Fruit fly (Drosophila melanogaster) whole organism, embryonic: ENCODE results near the gene srp.

ENCODE experiments used
- Atf-2 ChIP-seq: fragments of 200-800 bp; sonication (Bioruptor generic); optimal IDR thresholded peaks from 2 replicates; lab custom pipeline; 2016; ENCODE audit warnings: missing biosample characterization, missing genetic modification characterization
- BtbVII ChIP-seq: fragments of 200-800 bp; sonication (Bioruptor generic); optimal IDR thresholded peaks from 3 replicates; lab custom pipeline; 2017; ENCODE audit warnings: missing biosample characterization, mild to moderate bottlenecking, missing genetic modification characterization
- CG10267 ChIP-seq: fragments of 200-800 bp; sonication (Bioruptor generic); optimal IDR thresholded peaks from 2 replicates; lab custom pipeline; 2018; ENCODE audit warnings: missing biosample characterization, mild to moderate bottlenecking, missing genetic modification characterization, moderate library complexity
- CG10979 ChIP-seq: fragments of 200-800 bp; sonication (Bioruptor generic); optimal IDR thresholded peaks from 2 replicates; lab custom pipeline; 2018; ENCODE audit warnings: missing biosample characterization, mild to moderate bottlenecking, missing genetic modification characterization, moderate library complexity
- CG12155 ChIP-seq: fragments of 200-800 bp; sonication (Bioruptor generic); optimal IDR thresholded peaks from 3 replicates; lab custom pipeline; 2016; ENCODE audit warnings: missing biosample characterization, missing genetic modification characterization
- CG12942 ChIP-seq: fragments of 200-800 bp; sonication (Bioruptor generic); optimal IDR thresholded peaks from 3 replicates; lab custom pipeline; 2016; ENCODE audit warnings: missing biosample characterization, missing genetic modification characterization
- CG14014 ChIP-seq: fragments of 200-800 bp; sonication (Bioruptor generic); IDR thresholded peaks from 2 replicates; pipeline ENCODE4 v1.3.6; 2022; ENCODE audit warnings: missing biosample characterization, missing genetic modification characterization
- CG15696 ChIP-seq: fragments of 200-800 bp; sonication (Bioruptor generic); optimal IDR thresholded peaks from 2 replicates; lab custom pipeline; 2019; ENCODE audit warnings: missing biosample characterization, mild to moderate bottlenecking, missing genetic modification characterization, moderate library complexity
- CG18599 ChIP-seq: fragments of 200-800 bp; sonication (Bioruptor generic); optimal IDR thresholded peaks from 3 replicates; lab custom pipeline; 2017; ENCODE audit warnings: missing biosample characterization, missing genetic modification characterization, mild to moderate bottlenecking, moderate library complexity, missing genetic modification reagents
- CG2116 ChIP-seq: fragments of 200-800 bp; sonication (Bioruptor generic); optimal IDR thresholded peaks from 3 replicates; lab custom pipeline; 2018; ENCODE audit warnings: missing biosample characterization, mild to moderate bottlenecking, missing genetic modification characterization
- CG2120 ChIP-seq: fragments of 200-800 bp; sonication (Bioruptor generic); optimal IDR thresholded peaks from 3 replicates; lab custom pipeline; 2016; ENCODE audit warnings: missing biosample characterization, missing genetic modification characterization
- CG2129 ChIP-seq: fragments of 200-800 bp; sonication (Bioruptor generic); IDR thresholded peaks from 2 replicates; pipeline ENCODE4 v1.3.6; 2022; ENCODE audit warnings: missing biosample characterization, missing genetic modification characterization; ENCODE audit not compliant: partially characterized antibody
- CG34224 ChIP-seq: fragments of 200-800 bp; sonication (Bioruptor generic); IDR thresholded peaks from 3 replicates; pipeline ENCODE4 v1.3.6; 2022; ENCODE audit warnings: missing biosample characterization, missing genetic modification characterization; ENCODE audit not compliant: partially characterized antibody
- CG42726 ChIP-seq: fragments of 200-800 bp; sonication (Bioruptor generic); IDR thresholded peaks from 2 replicates; pipeline ENCODE4 v1.3.6; 2022; ENCODE audit warnings: missing biosample characterization, missing genetic modification characterization; ENCODE audit not compliant: partially characterized antibody
- CG4854 ChIP-seq: fragments of 200-800 bp; sonication (Bioruptor generic); optimal IDR thresholded peaks from 2 replicates; lab custom pipeline; 2016; ENCODE audit warnings: missing biosample characterization, missing genetic modification characterization, inconsistent platforms
- CG5953 ChIP-seq: fragments of 200-800 bp; sonication (Bioruptor generic); IDR thresholded peaks from 2 replicates; pipeline ENCODE4 v1.3.6; 2022; ENCODE audit warnings: missing biosample characterization, missing genetic modification characterization
- CG6791 ChIP-seq: fragments of 200-800 bp; sonication (Bioruptor generic); IDR thresholded peaks from 3 replicates; pipeline ENCODE4 v1.3.6; 2022; ENCODE audit warnings: missing biosample characterization, missing genetic modification characterization; ENCODE audit not compliant: partially characterized antibody
- CG7987 ChIP-seq: fragments of 200-800 bp; sonication (Bioruptor generic); optimal IDR thresholded peaks from 2 replicates; lab custom pipeline; 2018; ENCODE audit warnings: missing biosample characterization, mild to moderate bottlenecking, missing genetic modification characterization, moderate library complexity
- CG9437 ChIP-seq: fragments of 200-800 bp; sonication (Bioruptor generic); optimal IDR thresholded peaks from 2 replicates; lab custom pipeline; 2018; ENCODE audit warnings: missing biosample characterization, mild to moderate bottlenecking, missing genetic modification characterization
- CHES-1-like ChIP-seq: fragments of 200-800 bp; sonication (Bioruptor generic); optimal IDR thresholded peaks from 2 replicates; lab custom pipeline; 2016; ENCODE audit warnings: missing biosample characterization, missing genetic modification characterization
- HHEX ChIP-seq: fragments of 200-800 bp; sonication (Bioruptor generic); optimal IDR thresholded peaks from 3 replicates; lab custom pipeline; 2017; ENCODE audit warnings: missing biosample characterization, mild to moderate bottlenecking, missing genetic modification characterization, missing genetic modification reagents
- Hand ChIP-seq: fragments of 200-800 bp; sonication (Bioruptor generic); optimal IDR thresholded peaks from 2 replicates; lab custom pipeline; 2017; ENCODE audit warnings: mild to moderate bottlenecking, missing biosample characterization, missing genetic modification reagents, missing genetic modification characterization
- Hmx ChIP-seq: fragments of 200-800 bp; sonication (Bioruptor generic); optimal IDR thresholded peaks from 2 replicates; lab custom pipeline; 2016; ENCODE audit warnings: missing biosample characterization, missing genetic modification characterization
- PHDP ChIP-seq: fragments of 200-800 bp; sonication (Bioruptor generic); optimal IDR thresholded peaks from 3 replicates; lab custom pipeline; 2018; ENCODE audit warnings: missing biosample characterization, mild to moderate bottlenecking, missing genetic modification characterization, moderate library complexity
- Scr ChIP-seq: fragments of 200-800 bp; sonication (Bioruptor generic); IDR thresholded peaks from 2 replicates; pipeline ENCODE4 v1.3.6; 2022; ENCODE audit warnings: missing biosample characterization, missing genetic modification characterization; ENCODE audit not compliant: partially characterized antibody
- Stat92E ChIP-seq, 3 experiments: fragments of >200 bp in 2 of 3; fragments of 200-800 bp in 1 of 3; sonication (Bioruptor generic) in 1 of 3; optimal IDR thresholded peaks; 2 replicates each; lab custom pipeline; 2017 to 2019; ENCODE audit warnings: missing biosample characterization in 3 of 3, missing genetic modification characterization in 3 of 3, mild to moderate bottlenecking in 1 of 3, moderate library complexity in 1 of 3
- YL-1 ChIP-seq: fragments of 200-800 bp; sonication (Bioruptor generic); optimal IDR thresholded peaks from 3 replicates; lab custom pipeline; 2017; ENCODE audit warnings: missing biosample characterization, mild to moderate bottlenecking, missing genetic modification characterization
- abd-A ChIP-seq: fragments of 200-800 bp; sonication (Bioruptor generic); optimal IDR thresholded peaks from 3 replicates; lab custom pipeline; 2019; ENCODE audit warnings: missing biosample characterization, mild to moderate bottlenecking, missing genetic modification characterization, moderate library complexity
- ara ChIP-seq: fragments of 200-800 bp; sonication (Bioruptor generic); IDR thresholded peaks from 2 replicates; pipeline ENCODE4 v1.3.6; 2022; ENCODE audit warnings: missing biosample characterization, missing genetic modification characterization
- btn ChIP-seq: fragments of 200-800 bp; sonication (Bioruptor generic); optimal IDR thresholded peaks from 2 replicates; lab custom pipeline; 2016; ENCODE audit warnings: missing biosample characterization, missing genetic modification characterization
- cato ChIP-seq: fragments of 200-800 bp; sonication (Bioruptor generic); optimal IDR thresholded peaks from 2 replicates; lab custom pipeline; 2016; ENCODE audit warnings: missing biosample characterization, missing genetic modification characterization, borderline replicate concordance
- caup ChIP-seq: fragments of 200-800 bp; sonication (Bioruptor generic); optimal IDR thresholded peaks from 3 replicates; lab custom pipeline; 2017; ENCODE audit warnings: missing biosample characterization, mild to moderate bottlenecking, missing genetic modification characterization, moderate library complexity; ENCODE audit not compliant: severe bottlenecking
- chinmo ChIP-seq: fragments of 200-800 bp; sonication (Bioruptor generic); IDR thresholded peaks from 4 replicates; pipeline ENCODE4 v1.3.6; 2022; ENCODE audit warnings: missing biosample characterization, missing genetic modification characterization; ENCODE audit not compliant: partially characterized antibody
- cwo ChIP-seq: fragments of 200-800 bp; sonication (Bioruptor generic); optimal IDR thresholded peaks from 3 replicates; lab custom pipeline; 2017; ENCODE audit warnings: missing biosample characterization, missing genetic modification characterization, mild to moderate bottlenecking, moderate library complexity, missing genetic modification reagents
- dati ChIP-seq: fragments of 200-800 bp; sonication (Bioruptor generic); IDR thresholded peaks from 2 replicates; pipeline ENCODE4 v1.3.6; 2022; ENCODE audit warnings: missing biosample characterization, missing genetic modification characterization
- disco-r ChIP-seq: fragments of 200-800 bp; sonication (Bioruptor generic); optimal IDR thresholded peaks from 2 replicates; lab custom pipeline; 2016; ENCODE audit warnings: missing biosample characterization, missing genetic modification characterization
- gsb ChIP-seq: fragments of 200-800 bp; sonication (Bioruptor generic); IDR thresholded peaks from 2 replicates; pipeline ENCODE4 v1.3.6; 2022; ENCODE audit warnings: missing biosample characterization, missing genetic modification characterization
- hbn ChIP-seq: fragments of 200-800 bp; sonication (Bioruptor generic); IDR thresholded peaks from 2 replicates; pipeline ENCODE4 v1.3.6; 2022; ENCODE audit warnings: missing biosample characterization, missing genetic modification characterization; ENCODE audit not compliant: partially characterized antibody
- jigr1 ChIP-seq: fragments of 200-800 bp; sonication (Bioruptor generic); IDR thresholded peaks from 3 replicates; pipeline ENCODE4 v1.3.6; 2022; ENCODE audit warnings: missing biosample characterization, missing genetic modification characterization
- lilli ChIP-seq: fragments of 200-800 bp; sonication (Bioruptor generic); optimal IDR thresholded peaks from 3 replicates; lab custom pipeline; 2016; ENCODE audit warnings: missing biosample characterization, missing genetic modification characterization
- maf-S ChIP-seq: fragments of 200-800 bp; sonication (Bioruptor generic); optimal IDR thresholded peaks from 2 replicates; lab custom pipeline; 2016; ENCODE audit warnings: missing biosample characterization, missing genetic modification characterization
- odd ChIP-seq: fragments of 200-800 bp; sonication (Bioruptor generic); optimal IDR thresholded peaks from 2 replicates; lab custom pipeline; 2017; ENCODE audit warnings: missing biosample characterization, mild to moderate bottlenecking, missing genetic modification characterization
- otp ChIP-seq: fragments of 200-800 bp; sonication (Bioruptor generic); IDR thresholded peaks from 3 replicates; pipeline ENCODE4, ENCODE4 v1.3.6; 2022; ENCODE audit warnings: missing biosample characterization, missing genetic modification characterization
- seq ChIP-seq: fragments of 200-800 bp; sonication (Bioruptor generic); IDR thresholded peaks from 2 replicates; pipeline ENCODE4 v1.3.6; 2022; ENCODE audit warnings: missing biosample characterization, missing genetic modification characterization
- stc ChIP-seq: fragments of 200-800 bp; sonication (Bioruptor generic); IDR thresholded peaks from 2 replicates; pipeline ENCODE4 v1.3.6; 2022; ENCODE audit warnings: missing biosample characterization, missing genetic modification characterization
- tio ChIP-seq: fragments of 200-800 bp; sonication (Bioruptor generic); optimal IDR thresholded peaks from 2 replicates; lab custom pipeline; 2017; ENCODE audit warnings: missing biosample characterization, missing genetic modification characterization, inconsistent platforms
- trem ChIP-seq: fragments of 200-800 bp; optimal IDR thresholded peaks from 3 replicates; lab custom pipeline; 2019; ENCODE audit warnings: missing biosample characterization, mild to moderate bottlenecking, missing genetic modification characterization, moderate library complexity
- wdn ChIP-seq: fragments of 200-800 bp; sonication (Bioruptor generic); IDR thresholded peaks from 2 replicates; pipeline ENCODE4 v1.3.6; 2022; ENCODE audit warnings: missing biosample characterization, missing genetic modification characterization

The srp gene

DNA sequence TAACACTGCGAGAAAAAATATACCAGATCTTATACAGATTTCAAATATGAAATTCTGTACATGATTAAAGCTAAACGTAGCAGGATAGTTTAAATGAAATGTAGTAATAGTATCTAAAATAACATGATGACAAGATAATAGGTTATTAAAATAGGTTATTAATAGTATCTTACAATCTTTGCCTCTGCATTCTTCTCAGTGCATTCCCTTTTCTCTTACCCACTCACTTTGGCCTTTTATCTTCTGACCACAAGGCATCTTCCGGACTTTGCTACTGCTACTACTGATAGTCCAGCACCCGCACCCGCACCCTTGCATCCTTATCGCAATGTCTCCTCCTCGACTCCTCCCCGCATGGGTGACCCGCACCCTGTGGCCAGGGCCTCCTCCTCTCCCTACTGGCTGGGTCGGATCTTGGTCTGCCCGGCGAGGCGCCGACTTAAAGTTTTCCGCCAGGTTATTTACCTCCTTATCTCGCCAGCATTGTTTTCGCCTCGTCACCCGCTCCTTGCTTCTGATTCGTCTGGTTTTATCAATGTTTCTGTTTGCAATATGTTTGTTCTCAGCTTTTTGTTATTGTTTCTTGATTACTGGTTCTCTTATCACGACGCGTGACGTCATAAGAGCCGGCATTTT is 1.4 kb upstream of the srp start (continued):
- TF ChIP-seq CG42726 (GFP tag; lab: Robert Waterston, UW), result peak; percentile 54; the same call in 1 of the 2 replicates
- peak; percentile 60; the same call in 1 of the 2 replicates for TF ChIP-seq stc (GFP tag; lab: Robert Waterston, UW)
- TF ChIP-seq CG12942 (GFP tag; lab: Kevin White, UChicago), result peak; percentile 5
- no peak for TF ChIP-seq gsb (GFP tag; lab: Robert Waterston, UW)
- peak; percentile 53; the same call in 1 of the 2 replicates for TF ChIP-seq seq
- peak; percentile 54 for TF ChIP-seq CG15696 (tag; lab: Kevin White, UChicago)
- no peak for TF ChIP-seq CG5953 (GFP tag; lab: Robert Waterston, UW)
- peak; percentile 14 for TF ChIP-seq CHES-1-like
- no peak for TF ChIP-seq Atf-2 (GFP tag; lab: Kevin White, UChicago)
- no peak for TF ChIP-seq disco-r (GFP tag; lab: Kevin White, UChicago)
- no peak for TF ChIP-seq cato (GFP tag; lab: Kevin White, UChicago)
- TF ChIP-seq CG18599 (GFP tag; lab: Kevin White, UChicago), result peak; percentile 55
- no peak for TF ChIP-seq CG34224 (GFP tag; lab: Robert Waterston, UW)
- peak; percentile 55 for TF ChIP-seq ara (GFP tag; lab: Robert Waterston, UW)
- no peak for TF ChIP-seq tio (GFP tag; lab: Kevin White, UChicago)
- TF ChIP-seq cwo, result peak; percentile 37
- peak; percentile 38 for TF ChIP-seq CG2120
- no peak for TF ChIP-seq Scr
- no peak for TF ChIP-seq CG9437 (GFP tag; lab: Kevin White, UChicago)
- no peak for TF ChIP-seq wdn
- no peak for TF ChIP-seq Stat92E (GFP tag; optimal IDR thresholded peaks at IDR 0.05; lab: Kevin White, UChicago)
- TF ChIP-seq CG10267 (tag; lab: Kevin White, UChicago), result peak; percentile 56
- no peak for TF ChIP-seq CG4854
- peak; percentile 33 for TF ChIP-seq lilli
- TF ChIP-seq CG12155 (GFP tag; lab: Kevin White, UChicago), result peak; percentile 51
- no peak for TF ChIP-seq CG7987 (GFP tag; lab: Kevin White, UChicago)
- TF ChIP-seq YL-1 (GFP tag; lab: Kevin White, UChicago), result no peak
- no peak for TF ChIP-seq HHEX (GFP tag; lab: Kevin White, UChicago)
- 0 out of 4 replicates have a peak, but pooled peaks have one; percentile 35 for TF ChIP-seq chinmo (GFP tag; lab: Robert Waterston, UW)
- TF ChIP-seq dati (GFP tag; lab: Robert Waterston, UW), result 0 out of 2 replicates have a peak, but pooled peaks have one; percentile 16
- TF ChIP-seq BtbVII (GFP tag; lab: Kevin White, UChicago), result no peak
- no peak for TF ChIP-seq Hand (GFP tag; lab: Kevin White, UChicago)
- TF ChIP-seq hbn, result no peak
- TF ChIP-seq trem (tag; lab: Kevin White, UChicago), result peak; percentile 39
- peak; percentile 4 for TF ChIP-seq odd (GFP tag; lab: Kevin White, UChicago)
- no peak for TF ChIP-seq btn (GFP tag; lab: Kevin White, UChicago)
- no peak for TF ChIP-seq CG2129 (GFP tag; lab: Robert Waterston, UW)
- no peak for TF ChIP-seq Hmx (GFP tag; lab: Kevin White, UChicago)
- no peak for TF ChIP-seq CG2116 (GFP tag; lab: Kevin White, UChicago)
- TF ChIP-seq maf-S (GFP tag; lab: Kevin White, UChicago), result no peak
- peak; percentile 76 for TF ChIP-seq CG10979 (tag; lab: Kevin White, UChicago)
- TF ChIP-seq CG6791 (GFP tag; lab: Robert Waterston, UW), result no peak
- TF ChIP-seq otp, result no peak
- no peak for TF ChIP-seq CG14014 (GFP tag; lab: Robert Waterston, UW)
- no peak for TF ChIP-seq abd-A
- TF ChIP-seq caup (GFP tag; lab: Kevin White, UChicago), result no peak
- no peak for TF ChIP-seq jigr1 (GFP tag; lab: Robert Waterston, UW)
- TF ChIP-seq PHDP (tag; lab: Kevin White, UChicago), result peak; percentile 41
